Worm (Caenorhabditis elegans) whole organism, L2 larva: ENCODE measurements around the gene glb-19.

Source experiments
- F13H6.1 ChIP-seq: sonication (generic microtip); optimal IDR thresholded peaks from 2 replicates; lab custom pipeline; 2016; ENCODE audit warnings: missing genetic modification characterization, missing compliant biosample characterization
- Y55F3AM.14 ChIP-seq: fragments of 200-800 bp; sonication (Bioruptor generic); optimal IDR thresholded peaks from 2 replicates; lab custom pipeline; 2018; ENCODE audit warnings: mild to moderate bottlenecking, missing genetic modification characterization, missing compliant biosample characterization
- ZK546.5 ChIP-seq: sonication (generic microtip); optimal IDR thresholded peaks from 2 replicates; lab custom pipeline; 2017; ENCODE audit warnings: missing biosample characterization, missing genetic modification characterization
- aly-2 ChIP-seq: fragments of 150-350 bp; optimal IDR thresholded peaks from 2 replicates; lab custom pipeline; 2014; ENCODE audit warnings: missing biosample characterization, missing genetic modification characterization
- ama-1 ChIP-seq: fragments of 150-350 bp; optimal IDR thresholded peaks from 2 replicates; lab custom pipeline; 2018; ENCODE audit warnings: inconsistent platforms
- egl-27 ChIP-seq: sonication (generic microtip); optimal IDR thresholded peaks from 3 replicates; lab custom pipeline; 2017; ENCODE audit warnings: missing biosample characterization, missing genetic modification reagents, missing genetic modification characterization
- elt-1 ChIP-seq: fragments of 150-350 bp; optimal IDR thresholded peaks from 2 replicates; lab custom pipeline; 2014; ENCODE audit warnings: missing biosample characterization, missing genetic modification characterization
- lin-13 ChIP-seq: fragments of 150-350 bp; optimal IDR thresholded peaks from 2 replicates; lab custom pipeline; 2014; ENCODE audit warnings: missing biosample characterization, missing genetic modification reagents, missing genetic modification characterization
- lin-39 ChIP-seq: fragments of 150-350 bp; optimal IDR thresholded peaks from 2 replicates; lab custom pipeline; 2014; ENCODE audit warnings: missing biosample characterization, missing genetic modification reagents, missing genetic modification characterization
- lsy-2 ChIP-seq, 2 experiments: fragments of 150-350 bp in 1 of 2; sonication (generic microtip) in 1 of 2; optimal IDR thresholded peaks; 2 replicates each; lab custom pipeline; 2014 to 2017; ENCODE audit warnings: missing biosample characterization in 2 of 2, missing genetic modification characterization in 2 of 2
- mab-5 ChIP-seq: fragments of 150-350 bp; optimal IDR thresholded peaks from 2 replicates; lab custom pipeline; 2014; ENCODE audit warnings: missing biosample characterization, missing genetic modification characterization
- nhr-10 ChIP-seq: sonication (generic microtip); optimal IDR thresholded peaks from 2 replicates; lab custom pipeline; 2017; ENCODE audit warnings: missing biosample characterization, missing genetic modification characterization
- nhr-11 ChIP-seq: fragments of 150-350 bp; optimal IDR thresholded peaks from 2 replicates; lab custom pipeline; 2014; ENCODE audit warnings: missing biosample characterization, missing genetic modification characterization
- nhr-12 ChIP-seq: fragments of 150-350 bp; optimal IDR thresholded peaks from 2 replicates; lab custom pipeline; 2014; ENCODE audit warnings: missing biosample characterization, missing genetic modification characterization
- nhr-25 ChIP-seq: fragments of 150-350 bp; sonication (generic microtip); optimal IDR thresholded peaks from 3 replicates; lab custom pipeline; 2014; ENCODE audit warnings: missing biosample characterization, missing genetic modification characterization
- nhr-77 ChIP-seq: fragments of 150-350 bp; optimal IDR thresholded peaks from 2 replicates; lab custom pipeline; 2014; ENCODE audit warnings: missing biosample characterization, missing genetic modification characterization
- sem-4 ChIP-seq: fragments of 150-350 bp; optimal IDR thresholded peaks from 2 replicates; lab custom pipeline; 2014; ENCODE audit warnings: missing biosample characterization, missing genetic modification reagents, missing genetic modification characterization
- skn-1 ChIP-seq: sonication (generic microtip); optimal IDR thresholded peaks from 2 replicates; lab custom pipeline; 2017; ENCODE audit warnings: missing biosample characterization, missing genetic modification characterization
- sma-9 ChIP-seq, 2 experiments: fragments of 150-350 bp in 1 of 2; sonication (generic microtip) in 1 of 2; optimal IDR thresholded peaks; 2 replicates each; lab custom pipeline; 2014 to 2016; ENCODE audit warnings: missing genetic modification characterization in 2 of 2, mild to moderate bottlenecking in 1 of 2, missing biosample characterization in 1 of 2, missing compliant biosample characterization in 1 of 2, missing genetic modification reagents in 1 of 2, moderate library complexity in 1 of 2
- unc-39 ChIP-seq: fragments of 150-350 bp; optimal IDR thresholded peaks from 2 replicates; lab custom pipeline; 2014; ENCODE audit warnings: missing biosample characterization, missing genetic modification characterization
- unc-55 ChIP-seq: fragments of 150-350 bp; sonication (generic microtip); optimal IDR thresholded peaks from 3 replicates; lab custom pipeline; 2014; ENCODE audit warnings: missing biosample characterization, missing genetic modification reagents, missing genetic modification characterization
- unc-62 ChIP-seq: fragments of 150-350 bp; optimal IDR thresholded peaks from 2 replicates; lab custom pipeline; 2014; ENCODE audit warnings: missing biosample characterization, missing genetic modification reagents, missing genetic modification characterization
- zag-1 ChIP-seq: fragments of 150-350 bp; optimal IDR thresholded peaks from 2 replicates; lab custom pipeline; 2014; ENCODE audit warnings: missing biosample characterization, missing genetic modification characterization
- ztf-4 ChIP-seq: fragments of 150-350 bp; optimal IDR thresholded peaks from 2 replicates; lab custom pipeline; 2014; ENCODE audit warnings: missing biosample characterization, missing genetic modification characterization

glb-19 gene

DNA sequence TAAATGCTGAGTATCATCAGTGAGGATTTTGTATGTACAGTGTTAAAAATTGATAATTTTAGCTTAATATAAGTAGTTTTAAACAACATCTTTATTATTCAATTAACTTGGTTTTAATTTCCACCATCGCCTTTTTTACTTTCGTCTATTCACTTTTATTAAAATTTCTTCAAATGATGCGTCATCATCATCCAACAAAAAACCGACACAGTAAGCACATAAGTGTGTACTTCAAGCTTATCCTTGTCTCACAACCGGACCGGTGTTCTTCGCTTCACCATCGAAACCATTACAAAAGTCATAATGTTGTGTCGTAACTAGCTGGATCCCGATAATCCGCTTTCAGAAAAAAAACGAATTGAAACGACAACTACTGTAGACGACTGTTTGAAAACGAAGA is 57.4 kb downstream of the glb-19 start, which contains the start of gene C43F9.11:
TSS of gene C43F9.11 (plus strand) at position 301 of the 400 bp plus-strand sequence.
- TF ChIP-seq nhr-11 (tag; lab: Kevin White, UChicago) (no peak), F13H6.1 (no peak), unc-62 (GFP tag; lab: Kevin White, UChicago) (no peak), ama-1 (no peak), zag-1 (tag; lab: Kevin White, UChicago) (no peak), unc-39 (no peak), nhr-12 (tag; lab: Kevin White, UChicago) (no peak)

DNA sequence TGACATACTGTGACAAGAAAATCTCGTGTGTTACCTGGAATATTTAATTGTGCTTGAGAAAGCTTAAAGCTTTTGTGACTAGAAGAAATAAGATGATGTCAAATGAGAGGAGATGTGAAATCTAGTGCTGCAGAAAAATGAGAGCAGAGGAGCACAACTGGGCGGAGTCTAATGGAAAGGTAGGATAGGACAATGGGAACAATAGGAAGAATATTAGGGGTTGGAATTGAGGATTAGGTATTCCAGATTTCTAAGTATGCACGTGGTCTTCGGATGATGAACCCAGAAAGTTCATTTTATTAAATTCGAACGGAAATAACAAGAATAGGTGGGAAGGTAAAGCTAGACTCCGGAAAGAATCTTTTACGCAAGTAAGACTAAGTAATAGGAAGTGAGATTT is 60.4 kb downstream of the glb-19 start, which contains the start of gene C43F9.7:
TSS of gene C43F9.7 (minus strand) at position 101 of the 400 bp plus-strand sequence.
- TF ChIP-seq lsy-2 (tag; optimal IDR thresholded peaks at IDR 0.05; lab: Kevin White, UChicago) (no peak), mab-5 (tag; lab: Kevin White, UChicago) (no peak), unc-39 (no peak), lin-13 (no peak), lin-39 (tag; lab: Kevin White, UChicago) (no peak), egl-27 (tag; lab: Kevin White, UChicago) (no peak), sem-4 (tag; lab: Kevin White, UChicago) (no peak), nhr-12 (tag; lab: Kevin White, UChicago) (no peak), aly-2 (tag; lab: Kevin White, UChicago) (no peak), unc-55 (GFP tag; lab: Kevin White, UChicago) (no peak), nhr-10 (no peak), nhr-25 (no peak), elt-1 (tag; lab: Kevin White, UChicago) (no peak), sma-9 (GFP tag; optimal IDR thresholded peaks at IDR 0.05; lab: Kevin White, UChicago) (no peak), sma-9 (tag; optimal IDR thresholded peaks at IDR 0.05; lab: Kevin White, UChicago) (no peak), nhr-77 (tag; lab: Kevin White, UChicago) (no peak), Y55F3AM.14 (GFP tag; lab: Kevin White, UChicago) (no peak), ztf-4 (tag; lab: Kevin White, UChicago) (no peak), ama-1 (no peak), skn-1 (tag; lab: Kevin White, UChicago) (no peak), ZK546.5 (no peak)
